Worm (Caenorhabditis elegans) whole organism, L4 larva: ENCODE data around the gene F07C3.16.

ENCODE experiments used
- Y48G9A.11 ChIP-seq: fragments of 200-800 bp; sonication (Bioruptor generic); IDR thresholded peaks from 2 replicates; pipeline ENCODE4 v1.3.6; 2022; ENCODE audit warnings: missing genetic modification reagents, missing genetic modification characterization, missing compliant biosample characterization
- ceh-82 ChIP-seq: sonication (generic microtip); optimal IDR thresholded peaks from 2 replicates; lab custom pipeline; 2017; ENCODE audit warnings: missing biosample characterization, missing genetic modification characterization
- hif-1 ChIP-seq, 2 experiments: sonication (generic microtip); optimal IDR thresholded peaks; 2 replicates each; lab custom pipeline; 2016 to 2017; ENCODE audit warnings: missing compliant biosample characterization in 2 of 2, missing genetic modification characterization in 2 of 2, missing genetic modification reagents in 2 of 2, missing genotype in 2 of 2, mild to moderate bottlenecking in 1 of 2
- mdl-1 ChIP-seq, 2 experiments: fragments of 150-350 bp in 1 of 2; sonication (generic microtip) in 1 of 2; optimal IDR thresholded peaks; 2 replicates each; lab custom pipeline; 2014 to 2017; ENCODE audit warnings: missing biosample characterization in 2 of 2, missing genetic modification characterization in 2 of 2
- nhr-11 ChIP-seq: fragments of 150-350 bp; optimal IDR thresholded peaks from 2 replicates; lab custom pipeline; 2014; ENCODE audit warnings: missing biosample characterization, missing genetic modification characterization
- skn-1 ChIP-seq: fragments of 150-350 bp; optimal IDR thresholded peaks from 2 replicates; lab custom pipeline; 2014; ENCODE audit warnings: missing biosample characterization, missing genetic modification characterization
- snpc-4 ChIP-seq: fragments of 150-350 bp; optimal IDR thresholded peaks from 2 replicates; lab custom pipeline; 2014; ENCODE audit warnings: missing biosample characterization, missing genetic modification characterization
- ztf-7 ChIP-seq: fragments of 150-350 bp; optimal IDR thresholded peaks from 2 replicates; lab custom pipeline; 2014; ENCODE audit warnings: missing biosample characterization, missing genetic modification characterization

DNA sequence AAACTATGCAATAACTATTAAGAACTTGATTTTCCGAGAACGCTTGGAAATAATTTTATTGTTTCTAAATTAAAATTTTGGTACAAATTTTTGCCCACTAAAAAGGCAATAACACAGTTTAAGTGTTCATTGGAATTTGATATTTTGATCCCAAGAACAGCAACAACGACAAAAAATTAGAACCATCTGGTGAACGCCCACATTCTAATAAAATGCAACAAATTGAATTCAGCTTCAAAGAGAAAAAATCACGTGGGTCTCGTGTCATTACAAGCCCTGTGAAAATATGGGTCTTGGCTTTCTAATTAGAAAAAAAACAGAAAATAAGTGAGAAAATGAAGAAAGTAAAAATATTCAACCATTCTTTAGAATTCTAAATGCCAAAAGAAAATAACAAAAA lies 14.5 kb upstream of the F07C3.16 start:
- TF ChIP-seq ceh-82 (tag; lab: Kevin White, UChicago) (no peak), skn-1 (tag; lab: Kevin White, UChicago) (no peak), snpc-4 (tag; lab: Kevin White, UChicago) (no peak), Y48G9A.11 (GFP tag; lab: Robert Waterston, UW) (no peak), hif-1 (tag; optimal IDR thresholded peaks at IDR 0.05; lab: Kevin White, UChicago) (no peak), nhr-11 (tag; lab: Kevin White, UChicago) (no peak), ztf-7 (tag; lab: Kevin White, UChicago) (no peak), mdl-1 (tag; optimal IDR thresholded peaks at IDR 0.05; lab: Kevin White, UChicago) (no peak)
